Worm (Caenorhabditis elegans) whole organism, young adult: ENCODE data around the gene med-1.

Source experiments
- F23B12.7 ChIP-seq: sonication (generic microtip); optimal IDR thresholded peaks from 2 replicates; lab custom pipeline; 2017; ENCODE audit warnings: missing genetic modification characterization, mild to moderate bottlenecking, missing compliant biosample characterization, antibody characterized with exemption, moderate library complexity; ENCODE audit not compliant: insufficient read depth
- F57A8.1 ChIP-seq: fragments of 200-800 bp; sonication (Bioruptor generic); optimal IDR thresholded peaks from 2 replicates; lab custom pipeline; 2018; ENCODE audit warnings: mild to moderate bottlenecking, missing genetic modification characterization, moderate library complexity, missing compliant biosample characterization
- T07F8.4 ChIP-seq: sonication (generic microtip); optimal IDR thresholded peaks from 2 replicates; lab custom pipeline; 2016; ENCODE audit warnings: mild to moderate bottlenecking, missing genetic modification characterization, moderate library complexity, missing compliant biosample characterization
- T26A5.8 ChIP-seq: sonication (generic microtip); optimal IDR thresholded peaks from 2 replicates; lab custom pipeline; 2016; ENCODE audit warnings: missing genetic modification characterization, missing compliant biosample characterization
- ama-1 ChIP-seq, 3 experiments: fragments of 150-350 bp in 1 of 3; sonication (generic microtip) in 2 of 3; optimal IDR thresholded peaks; 2 replicates each; lab custom pipeline; 2014 to 2018; ENCODE audit warnings: missing biosample characterization in 2 of 3, missing genetic modification characterization in 2 of 3, missing genetic modification reagents in 2 of 3
- bed-2 ChIP-seq: fragments of 200-800 bp; sonication (Bioruptor generic); IDR thresholded peaks from 2 replicates; pipeline ENCODE4 v1.3.6; 2022; ENCODE audit warnings: missing genetic modification reagents, missing genetic modification characterization, missing compliant biosample characterization
- ccch-3 ChIP-seq: fragments of 200-800 bp; sonication (Bioruptor generic); optimal IDR thresholded peaks from 2 replicates; lab custom pipeline; 2018; ENCODE audit warnings: mild to moderate bottlenecking, missing genetic modification characterization, missing compliant biosample characterization
- cebp-1 ChIP-seq, 2 experiments: fragments of 200-800 bp in 1 of 2; sonication (Bioruptor generic) in 1 of 2; sonication (generic microtip) in 1 of 2; IDR thresholded peaks in 1 of 2; optimal IDR thresholded peaks in 1 of 2; 2 replicates each; pipeline versions ENCODE4 v1.3.6 to Lab custom; 2017 to 2022; ENCODE audit warnings: missing compliant biosample characterization in 2 of 2, missing genetic modification characterization in 2 of 2, mild to moderate bottlenecking in 1 of 2, missing genetic modification reagents in 1 of 2, moderate library complexity in 1 of 2
- cebp-2 ChIP-seq: fragments of 200-800 bp; sonication (Bioruptor generic); IDR thresholded peaks from 2 replicates; pipeline ENCODE4 v1.3.6; 2022; ENCODE audit warnings: missing genetic modification characterization, missing compliant biosample characterization
- egl-44 ChIP-seq: fragments of 200-800 bp; sonication (Bioruptor generic); IDR thresholded peaks from 2 replicates; pipeline ENCODE4 v1.3.6; 2022; ENCODE audit warnings: missing genetic modification reagents, missing genetic modification characterization, missing compliant biosample characterization
- gei-17 ChIP-seq: fragments of 200-800 bp; sonication (Bioruptor generic); optimal IDR thresholded peaks from 2 replicates; lab custom pipeline; 2018; ENCODE audit warnings: mild to moderate bottlenecking, missing genetic modification characterization, missing compliant biosample characterization
- him-1 ChIP-seq: sonication (generic microtip); optimal IDR thresholded peaks from 2 replicates; lab custom pipeline; 2016; ENCODE audit warnings: missing genotype, missing genetic modification reagents, missing genetic modification characterization, missing compliant biosample characterization
- hlh-26 ChIP-seq: fragments of 200-800 bp; sonication (Bioruptor generic); conservative IDR thresholded peaks from 2 replicates; pipeline ENCODE4 v1.3.6; 2022; ENCODE audit warnings: missing genetic modification reagents, missing genetic modification characterization, missing compliant biosample characterization
- hrde-1 ChIP-seq: sonication (generic microtip); optimal IDR thresholded peaks from 2 replicates; lab custom pipeline; 2016; ENCODE audit warnings: missing genetic modification characterization, mild to moderate bottlenecking, missing compliant biosample characterization, moderate library complexity, missing genotype, missing genetic modification reagents, borderline replicate concordance
- hsf-1 ChIP-seq: fragments of 200-800 bp; sonication (Bioruptor generic); IDR thresholded peaks from 2 replicates; pipeline ENCODE4 v1.3.6; 2022; ENCODE audit warnings: missing genetic modification reagents, missing genetic modification characterization, missing compliant biosample characterization
- lag-1 ChIP-seq: fragments of 200-800 bp; sonication (Bioruptor generic); IDR thresholded peaks from 2 replicates; pipeline ENCODE4 v1.3.6; 2022; ENCODE audit warnings: missing genetic modification reagents, missing genetic modification characterization, missing compliant biosample characterization
- let-526 ChIP-seq: fragments of 200-800 bp; sonication (Bioruptor generic); IDR thresholded peaks from 2 replicates; pipeline ENCODE4 v1.3.6; 2022; ENCODE audit warnings: missing genetic modification reagents, missing genetic modification characterization, missing compliant biosample characterization
- lin-40 ChIP-seq: sonication (generic microtip); optimal IDR thresholded peaks from 2 replicates; lab custom pipeline; 2016; ENCODE audit warnings: missing genetic modification characterization, mild to moderate bottlenecking, missing compliant biosample characterization, missing genotype, missing genetic modification reagents
- lir-1 ChIP-seq: fragments of 200-800 bp; sonication (Bioruptor generic); conservative IDR thresholded peaks from 2 replicates; pipeline ENCODE4 v1.3.6; 2022; ENCODE audit warnings: missing genetic modification reagents, missing genetic modification characterization, missing compliant biosample characterization
- lsy-27 ChIP-seq: sonication (generic microtip); optimal IDR thresholded peaks from 2 replicates; lab custom pipeline; 2017; ENCODE audit warnings: missing genetic modification characterization, mild to moderate bottlenecking, missing compliant biosample characterization, antibody characterized with exemption, missing genotype, borderline replicate concordance; ENCODE audit not compliant: insufficient read depth
- madf-10 ChIP-seq: sonication (generic microtip); optimal IDR thresholded peaks from 2 replicates; lab custom pipeline; 2016; ENCODE audit warnings: mild to moderate bottlenecking, missing genetic modification characterization, missing compliant biosample characterization
- mes-4 ChIP-seq: sonication (generic microtip); optimal IDR thresholded peaks from 2 replicates; lab custom pipeline; 2016; ENCODE audit warnings: missing genotype, missing genetic modification characterization, missing compliant biosample characterization
- nfya-1 ChIP-seq: sonication (generic microtip); optimal IDR thresholded peaks from 2 replicates; lab custom pipeline; 2017; ENCODE audit warnings: antibody characterized with exemption, missing compliant biosample characterization, missing genetic modification characterization, borderline replicate concordance; ENCODE audit not compliant: insufficient read depth
- nfya-2 ChIP-seq: fragments of 200-800 bp; sonication (Bioruptor generic); IDR thresholded peaks from 2 replicates; pipeline ENCODE4 v1.3.6; 2022; ENCODE audit warnings: missing genetic modification reagents, missing genetic modification characterization, missing compliant biosample characterization
- nhr-120 ChIP-seq: fragments of 200-800 bp; sonication (Bioruptor generic); IDR thresholded peaks from 2 replicates; pipeline ENCODE4 v1.3.6; 2022; ENCODE audit warnings: missing genetic modification characterization, missing compliant biosample characterization
- nhr-179 ChIP-seq: sonication (generic microtip); optimal IDR thresholded peaks from 2 replicates; lab custom pipeline; 2016; ENCODE audit warnings: mild to moderate bottlenecking, missing genetic modification characterization, missing compliant biosample characterization
- nhr-80 ChIP-seq: sonication (generic microtip); optimal IDR thresholded peaks from 2 replicates; lab custom pipeline; 2016; ENCODE audit warnings: missing genetic modification characterization, missing compliant biosample characterization
- pbrm-1 ChIP-seq: fragments of 200-800 bp; sonication (Bioruptor generic); IDR thresholded peaks from 2 replicates; pipeline ENCODE4 v1.3.6; 2022; ENCODE audit warnings: missing genetic modification reagents, missing genetic modification characterization, missing compliant biosample characterization
- pha-4 ChIP-seq: fragments of 150-350 bp; sonication (generic microtip); optimal IDR thresholded peaks from 2 replicates; lab custom pipeline; 2014; ENCODE audit warnings: missing biosample characterization, missing genetic modification reagents, missing genetic modification characterization
- sdz-38 ChIP-seq: sonication (generic microtip); optimal IDR thresholded peaks from 2 replicates; lab custom pipeline; 2016; ENCODE audit warnings: missing genotype, missing genetic modification characterization, missing compliant biosample characterization
- snpc-3.4 ChIP-seq: sonication (generic microtip); optimal IDR thresholded peaks from 2 replicates; lab custom pipeline; 2017; ENCODE audit warnings: missing genetic modification characterization, mild to moderate bottlenecking, missing compliant biosample characterization, antibody characterized with exemption, moderate library complexity, missing genotype, missing genetic modification reagents
- somi-1 ChIP-seq: fragments of 200-800 bp; sonication (Bioruptor generic); optimal IDR thresholded peaks from 2 replicates; lab custom pipeline; 2018; ENCODE audit warnings: mild to moderate bottlenecking, missing genetic modification characterization, missing compliant biosample characterization
- tbx-9 ChIP-seq: sonication (generic microtip); optimal IDR thresholded peaks from 2 replicates; lab custom pipeline; 2016; ENCODE audit warnings: borderline replicate concordance, missing genetic modification characterization, inconsistent platforms, missing compliant biosample characterization
- tlf-1 ChIP-seq: fragments of 200-800 bp; sonication (Bioruptor generic); optimal IDR thresholded peaks from 2 replicates; lab custom pipeline; 2018; ENCODE audit warnings: mild to moderate bottlenecking, missing genetic modification characterization, missing compliant biosample characterization
- unc-130 ChIP-seq: sonication (generic microtip); optimal IDR thresholded peaks from 2 replicates; lab custom pipeline; 2016; ENCODE audit warnings: missing genetic modification reagents, missing genetic modification characterization, missing compliant biosample characterization
- unc-62 ChIP-seq: fragments of 150-350 bp; optimal IDR thresholded peaks from 2 replicates; lab custom pipeline; 2014; ENCODE audit warnings: missing biosample characterization, missing genetic modification reagents, missing genetic modification characterization
- zfh-2 ChIP-seq: fragments of 200-800 bp; sonication (Bioruptor generic); conservative IDR thresholded peaks from 2 replicates; pipeline ENCODE4 v1.3.6; 2022; ENCODE audit warnings: missing genetic modification reagents, missing genetic modification characterization, missing compliant biosample characterization
- ztf-28 ChIP-seq: fragments of 200-800 bp; sonication (Bioruptor generic); IDR thresholded peaks from 2 replicates; pipeline ENCODE4 v1.3.6; 2022; ENCODE audit warnings: missing genetic modification reagents, missing genetic modification characterization, missing compliant biosample characterization
- ztf-3 ChIP-seq: fragments of 200-800 bp; sonication (Bioruptor generic); optimal IDR thresholded peaks from 2 replicates; lab custom pipeline; 2018; ENCODE audit warnings: mild to moderate bottlenecking, missing genetic modification characterization, missing compliant biosample characterization

med-1 gene

DNA sequence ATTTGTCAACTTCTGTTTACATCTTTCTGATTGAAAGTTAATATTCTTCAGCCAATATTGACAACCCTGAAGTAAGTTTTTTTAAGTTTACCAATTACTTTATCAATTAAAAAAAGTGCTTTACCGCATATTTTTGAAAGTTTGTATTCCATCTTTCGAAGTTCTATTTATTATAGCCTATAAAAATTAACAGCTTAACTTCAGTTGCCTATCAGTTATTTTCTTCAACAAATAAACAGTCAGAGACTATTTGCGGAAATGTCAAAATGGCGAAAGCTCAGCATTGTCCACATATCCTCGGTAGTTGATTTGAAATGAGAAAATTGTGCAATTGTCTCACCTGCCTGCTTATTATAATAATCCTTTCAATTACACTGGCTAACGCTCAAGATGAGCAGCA, 33.1 kb downstream of the med-1 start, which contains the start of gene T18D3.5:
TSS of gene T18D3.5 (plus strand) at position 301 of the 400 bp plus-strand sequence.
- TF ChIP-seq cebp-1 (GFP tag; IDR thresholded peaks at IDR 0.05; lab: Robert Waterston, UW) (no peak), cebp-1 (tag; optimal IDR thresholded peaks at IDR 0.05; lab: Kevin White, UChicago) (no peak), lag-1 (GFP tag; lab: Robert Waterston, UW) (no peak), madf-10 (tag; lab: Kevin White, UChicago) (no peak), unc-130 (no peak), F57A8.1 (GFP tag; lab: Kevin White, UChicago) (no peak), T26A5.8 (tag; lab: Kevin White, UChicago) (no peak), hsf-1 (GFP tag; lab: Robert Waterston, UW) (no peak), snpc-3.4 (tag; lab: Kevin White, UChicago) (no peak), cebp-2 (no peak), him-1 (tag; lab: Kevin White, UChicago) (no peak), tbx-9 (tag; lab: Kevin White, UChicago) (no peak), hrde-1 (tag; lab: Kevin White, UChicago) (no peak), sdz-38 (tag; lab: Kevin White, UChicago) (no peak), ztf-28 (GFP tag; lab: Robert Waterston, UW) (no peak), nfya-2 (no peak), tlf-1 (GFP tag; lab: Kevin White, UChicago) (no peak), zfh-2 (GFP tag; lab: Robert Waterston, UW) (no peak), bed-2 (GFP tag; lab: Robert Waterston, UW) (no peak), ztf-3 (GFP tag; lab: Kevin White, UChicago) (no peak), nfya-1 (tag; lab: Kevin White, UChicago) (no peak)

DNA sequence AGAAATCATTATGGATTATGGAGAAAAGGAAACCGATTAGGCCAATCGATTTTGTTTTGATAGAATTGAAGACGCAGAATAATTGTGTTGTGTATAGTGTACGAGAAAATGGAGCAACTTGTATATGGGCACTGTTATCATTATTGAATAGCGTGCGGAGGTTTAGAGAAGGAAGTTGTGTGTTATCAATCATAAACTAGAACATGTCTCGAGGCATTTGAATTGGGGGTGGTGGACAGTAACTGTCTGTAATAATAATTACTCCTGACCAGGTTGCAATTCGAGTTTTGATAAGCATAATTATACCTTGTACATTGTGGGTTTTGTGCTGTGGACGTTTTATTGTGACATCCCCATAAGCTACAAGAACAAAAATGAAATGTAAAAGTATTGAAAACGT, 36.4 kb downstream of the med-1 start, which contains the start of gene cdf-2:
TSS of gene cdf-2 (minus strand) at position 149 of the 400 bp plus-strand sequence.
- TF ChIP-seq nhr-80 (tag; lab: Kevin White, UChicago) (peak; percentile 67), F23B12.7 (tag; lab: Kevin White, UChicago) (no peak), gei-17 (GFP tag; lab: Kevin White, UChicago) (no peak), pha-4 (tag; lab: Kevin White, UChicago) (no peak), mes-4 (no peak)

DNA sequence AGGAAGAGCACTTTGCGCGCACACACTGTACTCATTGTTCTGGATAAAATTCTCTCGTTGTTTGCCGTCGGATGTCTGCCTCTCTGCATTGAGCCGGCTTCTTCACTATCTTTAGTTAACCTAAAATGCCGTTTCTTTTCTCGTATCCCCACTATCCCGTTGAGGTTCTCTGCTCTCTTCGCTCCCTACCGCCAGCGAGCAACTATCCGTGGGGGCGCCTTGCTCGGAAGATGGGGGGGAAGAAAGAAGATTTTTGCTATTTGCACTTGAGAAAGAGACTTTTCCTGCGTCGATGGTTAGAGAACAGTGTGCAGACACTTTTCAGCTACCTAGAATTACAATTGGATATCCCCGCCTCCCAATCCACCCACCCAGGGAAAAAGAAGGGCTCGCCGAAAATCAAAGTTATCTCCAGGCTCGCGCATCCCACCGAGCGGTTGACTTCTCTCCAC, 37.3 kb downstream of the med-1 start, which contains the start of gene myo-2:
TSS of gene myo-2 (plus strand) at position 402 of the 452 bp plus-strand sequence.
- TF ChIP-seq zfh-2 (GFP tag; lab: Robert Waterston, UW) = peak; percentile 60
- no peak for TF ChIP-seq lir-1

DNA sequence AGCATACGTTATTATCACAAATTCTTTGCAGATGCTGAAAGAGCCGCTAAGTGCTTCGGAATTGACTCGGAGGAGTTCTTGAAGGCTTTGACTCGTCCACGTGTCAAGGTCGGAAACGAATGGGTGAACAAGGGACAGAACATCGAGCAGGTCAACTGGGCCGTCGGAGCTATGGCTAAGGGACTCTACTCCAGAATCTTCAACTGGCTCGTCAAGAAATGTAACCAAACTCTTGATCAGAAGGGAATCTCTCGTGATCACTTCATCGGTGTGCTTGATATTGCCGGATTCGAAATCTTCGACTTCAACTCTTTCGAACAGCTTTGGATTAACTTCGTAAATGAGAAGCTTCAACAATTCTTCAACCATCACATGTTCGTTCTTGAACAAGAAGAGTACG, 39.4 kb downstream of the med-1 start:
- TF ChIP-seq hrde-1 (tag; lab: Kevin White, UChicago) (no peak), lin-40 (no peak), ccch-3 (GFP tag; lab: Kevin White, UChicago) (no peak), egl-44 (GFP tag; lab: Robert Waterston, UW) (no peak), lir-1 (no peak), gei-17 (GFP tag; lab: Kevin White, UChicago) (no peak), cebp-1 (GFP tag; IDR thresholded peaks at IDR 0.05; lab: Robert Waterston, UW) (no peak), cebp-1 (tag; optimal IDR thresholded peaks at IDR 0.05; lab: Kevin White, UChicago) (no peak), somi-1 (no peak), nhr-120 (GFP tag; lab: Robert Waterston, UW) (no peak), him-1 (tag; lab: Kevin White, UChicago) (no peak), unc-62 (GFP tag; lab: Kevin White, UChicago) (no peak), lsy-27 (tag; lab: Kevin White, UChicago) (no peak), nhr-179 (tag; lab: Kevin White, UChicago) (no peak), bed-2 (GFP tag; lab: Robert Waterston, UW) (no peak), pbrm-1 (GFP tag; lab: Robert Waterston, UW) (no peak), ama-1 (optimal IDR thresholded peaks at IDR 0.05; lab: Kevin White, UChicago) (no peak), ama-1 (GFP tag; optimal IDR thresholded peaks at IDR 0.05; lab: Kevin White, UChicago) (no peak), hlh-26 (GFP tag; lab: Robert Waterston, UW) (no peak), let-526 (GFP tag; lab: Robert Waterston, UW) (no peak), T07F8.4 (tag; lab: Kevin White, UChicago) (no peak)
